Worm (Caenorhabditis elegans) whole organism, L3 larva: ENCODE measurements around the gene gcy-1.

Source experiments
- ZK546.5 ChIP-seq: sonication (generic microtip); optimal IDR thresholded peaks from 2 replicates; lab custom pipeline; 2017; ENCODE audit warnings: missing biosample characterization, missing genetic modification characterization
- aly-2 ChIP-seq: fragments of 150-350 bp; optimal IDR thresholded peaks from 2 replicates; lab custom pipeline; 2014; ENCODE audit warnings: missing biosample characterization, missing genetic modification characterization
- ama-1 ChIP-seq: fragments of 150-350 bp; optimal IDR thresholded peaks from 2 replicates; lab custom pipeline; 2018
- elt-3 ChIP-seq, 3 experiments: fragments of 150-350 bp in 1 of 3; sonication (generic microtip) in 2 of 3; optimal IDR thresholded peaks; 2 replicates in 2 of 3; 4 replicates in 1 of 3; lab custom pipeline; 2014 to 2017; ENCODE audit warnings: missing biosample characterization in 3 of 3, missing genetic modification characterization in 3 of 3
- nfya-1 ChIP-seq: sonication (generic microtip); optimal IDR thresholded peaks from 2 replicates; lab custom pipeline; 2017; ENCODE audit warnings: missing genetic modification characterization, mild to moderate bottlenecking, missing compliant biosample characterization, antibody characterized with exemption, moderate library complexity; ENCODE audit not compliant: insufficient read depth
- unc-62 ChIP-seq: fragments of 150-350 bp; sonication (generic microtip); optimal IDR thresholded peaks from 4 replicates; lab custom pipeline; 2014; ENCODE audit warnings: missing biosample characterization, missing genetic modification reagents, missing genetic modification characterization
- zag-1 ChIP-seq: fragments of 150-350 bp; optimal IDR thresholded peaks from 2 replicates; lab custom pipeline; 2014; ENCODE audit warnings: missing biosample characterization, missing genetic modification characterization
- ztf-4 ChIP-seq: fragments of 150-350 bp; optimal IDR thresholded peaks from 2 replicates; lab custom pipeline; 2014; ENCODE audit warnings: missing biosample characterization, missing genetic modification characterization

DNA sequence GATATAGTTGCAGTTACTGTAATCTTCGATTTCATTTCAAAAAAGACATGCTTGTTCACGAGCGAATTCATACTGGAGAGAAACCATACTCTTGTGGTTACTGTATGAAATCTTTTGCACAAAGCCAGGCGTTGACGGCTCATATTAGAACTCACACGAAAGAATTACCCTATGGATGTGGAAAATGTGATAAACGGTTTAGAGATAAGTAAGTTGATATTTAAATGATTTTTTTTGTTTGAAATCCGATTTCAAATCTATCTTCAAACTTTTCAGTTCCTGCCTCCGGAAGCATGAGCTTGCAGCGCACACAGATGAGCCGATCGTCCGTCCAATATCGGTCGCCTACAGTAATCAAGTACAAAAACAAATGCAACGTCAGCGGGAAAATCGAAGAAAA, 42.2 kb upstream of the gcy-1 start:
- no peak for TF ChIP-seq nfya-1 (tag; lab: Kevin White, UChicago)
- TF ChIP-seq ama-1 (lab: Kevin White, UChicago) = no peak
- no peak for TF ChIP-seq ZK546.5 (tag; lab: Kevin White, UChicago)
- no peak for TF ChIP-seq aly-2 (tag; lab: Kevin White, UChicago)
- TF ChIP-seq elt-3 (tag; optimal IDR thresholded peaks at IDR 0.05; lab: Kevin White, UChicago) = no peak
- no peak for TF ChIP-seq unc-62 (GFP tag; lab: Kevin White, UChicago)
- no peak for TF ChIP-seq zag-1
- TF ChIP-seq ztf-4 (tag; lab: Kevin White, UChicago) = no peak
